Worm (Caenorhabditis elegans): ENCODE measurements around the gene K07H8.11.
A peak's percentile ranks its signal among the peaks of the same experiment; 100 is the strongest.

The K07H8.11 gene

ce11 chrIV:8243170-8243569 is 32.0 kb downstream of the K07H8.11 start:
- TF ChIP-seq attf-3 (GFP tag; conservative IDR thresholded peaks at IDR 0.05) (no peak), hlh-26 (GFP tag; conservative IDR thresholded peaks at IDR 0.05) (no peak), B0019.2 (GFP tag; conservative IDR thresholded peaks at IDR 0.05) (no peak), sdz-38 (tag; optimal IDR thresholded peaks at IDR 0.05) (no peak), ceh-91 (GFP tag; IDR thresholded peaks at IDR 0.05) (no peak), T07F8.4 (tag; optimal IDR thresholded peaks at IDR 0.05) (no peak), hmg-1.2 (GFP tag; IDR thresholded peaks at IDR 0.05) (no peak), athp-1 (tag; optimal IDR thresholded peaks at IDR 0.05) (no peak), Y53G8AR.9 (GFP tag; conservative IDR thresholded peaks at IDR 0.05) (no peak), Y67H2A.10 (GFP tag; conservative IDR thresholded peaks at IDR 0.05) (no peak), nhr-179 (tag; optimal IDR thresholded peaks at IDR 0.05) (no peak), ceh-58 (GFP tag; IDR thresholded peaks at IDR 0.05) (no peak), somi-1 (GFP tag; optimal IDR thresholded peaks at IDR 0.05) (no peak), nfya-2 (GFP tag; IDR thresholded peaks at IDR 0.05) (no peak), pbrm-1 (GFP tag; IDR thresholded peaks at IDR 0.05) (no peak)

ce11 chrIV:8241312-8241833 is 33.8 kb downstream of the K07H8.11 start:
- TF ChIP-seq nhr-80 (tag; optimal IDR thresholded peaks at IDR 0.05) (peak; percentile 25), gei-17 (GFP tag; optimal IDR thresholded peaks at IDR 0.05) (no peak), F57C9.4 (tag; optimal IDR thresholded peaks at IDR 0.05) (no peak), F55B11.4 (tag; optimal IDR thresholded peaks at IDR 0.05; ENCODE audit: borderline replicate concordance, insufficient read depth) (no peak), him-1 (tag; optimal IDR thresholded peaks at IDR 0.05) (no peak)

- TF ChIP-seq T07F8.4 (tag; optimal IDR thresholded peaks at IDR 0.05) (no peak), ets-4 (GFP tag; optimal IDR thresholded peaks at IDR 0.05) (no peak)
Observed at ce11 chrIV:8239584-8239983, 35.5 kb downstream of the K07H8.11 start.

- TF ChIP-seq dpl-1 (GFP tag; optimal IDR thresholded peaks at IDR 0.05) (no peak), nhr-80 (tag; optimal IDR thresholded peaks at IDR 0.05) (no peak), atf-7 (tag; optimal IDR thresholded peaks at IDR 0.05) (no peak), egl-18 (GFP tag; IDR thresholded peaks at IDR 0.05) (no peak), hlh-12 (tag; optimal IDR thresholded peaks at IDR 0.05) (no peak), athp-1 (tag; optimal IDR thresholded peaks at IDR 0.05) (no peak), D2030.7 (GFP tag; IDR thresholded peaks at IDR 0.05) (no peak), F37B4.10 (GFP tag; IDR thresholded peaks at IDR 0.05) (no peak), unc-130 (GFP tag; optimal IDR thresholded peaks at IDR 0.05) (no peak), madf-10 (tag; optimal IDR thresholded peaks at IDR 0.05) (no peak), mes-4 (tag; optimal IDR thresholded peaks at IDR 0.05) (no peak), lin-35 (GFP tag; optimal IDR thresholded peaks at IDR 0.05) (no peak)
Observed at ce11 chrIV:8236502-8236901, 38.6 kb downstream of the K07H8.11 start, which contains the start of gene nhr-66. Gene nhr-66 (minus strand): TSS chrIV:8236602.

DNA sequence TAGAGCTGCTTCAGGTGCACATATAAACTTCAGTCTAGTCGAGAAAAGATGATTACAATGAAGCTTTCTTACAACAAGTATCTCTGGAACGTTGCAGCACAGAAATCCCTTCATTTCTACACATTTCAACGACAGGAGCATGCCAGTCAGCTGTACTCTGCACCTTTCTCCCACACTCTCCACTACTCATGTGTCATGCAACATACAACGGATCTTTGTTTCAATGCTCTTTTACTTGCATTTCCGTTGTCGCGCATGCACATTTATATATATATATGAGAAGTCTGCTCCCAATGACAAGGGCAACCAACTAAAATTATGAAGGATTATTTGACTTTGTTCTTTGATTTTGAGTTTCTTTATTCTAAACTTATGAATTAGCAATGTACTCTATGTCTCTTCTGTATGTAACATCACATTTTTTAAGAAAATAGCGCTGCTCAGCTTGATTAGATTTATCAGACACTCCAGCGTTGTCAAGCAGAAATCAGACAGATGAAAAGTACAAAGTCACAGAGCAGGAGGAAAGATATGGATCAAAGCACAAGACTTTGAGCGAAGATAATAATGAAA is 39.9 kb downstream of the K07H8.11 start:
- TF ChIP-seq F37B4.10 (GFP tag; IDR thresholded peaks at IDR 0.05) (no peak), atf-7 (tag; optimal IDR thresholded peaks at IDR 0.05) (no peak), B0336.3 (GFP tag; IDR thresholded peaks at IDR 0.05) (no peak), akir-1 (GFP tag; optimal IDR thresholded peaks at IDR 0.05) (no peak), ceh-40 (GFP tag; IDR thresholded peaks at IDR 0.05) (no peak)

Data from whole organism, young adult.